Fruit fly (Drosophila melanogaster): ENCODE data around the gene CG31689.

The CG31689 gene

DNA sequence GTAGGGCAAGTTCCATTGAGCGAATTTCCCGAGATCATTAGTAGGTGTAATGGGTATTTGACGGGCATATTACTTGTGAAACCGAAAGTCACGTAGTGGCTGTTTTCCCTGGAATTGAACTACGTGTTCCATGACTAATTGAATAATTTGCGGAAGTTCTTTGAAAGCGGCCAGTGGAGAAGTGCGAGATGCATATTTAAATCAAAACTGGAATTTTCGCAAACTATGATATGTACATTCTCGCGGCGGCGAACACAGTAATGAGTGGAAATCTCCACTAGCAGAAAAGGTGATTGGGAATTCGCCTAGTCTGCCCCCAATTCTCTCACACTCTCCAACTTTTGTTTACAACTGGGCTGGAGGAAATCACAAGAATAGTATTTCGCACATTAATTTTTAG is 9.5 kb downstream of the CG31689 start (continued):
- TF ChIP-seq CG9932 (GFP tag; IDR thresholded peaks at IDR 0.05) (peak; percentile 59), CG13424 (tag; optimal IDR thresholded peaks at IDR 0.05) (no peak), emc (GFP tag; optimal IDR thresholded peaks at IDR 0.05) (no peak), HLH54F (GFP tag; optimal IDR thresholded peaks at IDR 0.05) (peak; percentile 35), slbo (GFP tag; IDR thresholded peaks at IDR 0.05) (peak; percentile 32; the same call in 1 of the 2 replicates), Dip2 (GFP tag; IDR thresholded peaks at IDR 0.05) (no peak), CG12769 (tag; optimal IDR thresholded peaks at IDR 0.05) (peak; percentile 47)

DNA sequence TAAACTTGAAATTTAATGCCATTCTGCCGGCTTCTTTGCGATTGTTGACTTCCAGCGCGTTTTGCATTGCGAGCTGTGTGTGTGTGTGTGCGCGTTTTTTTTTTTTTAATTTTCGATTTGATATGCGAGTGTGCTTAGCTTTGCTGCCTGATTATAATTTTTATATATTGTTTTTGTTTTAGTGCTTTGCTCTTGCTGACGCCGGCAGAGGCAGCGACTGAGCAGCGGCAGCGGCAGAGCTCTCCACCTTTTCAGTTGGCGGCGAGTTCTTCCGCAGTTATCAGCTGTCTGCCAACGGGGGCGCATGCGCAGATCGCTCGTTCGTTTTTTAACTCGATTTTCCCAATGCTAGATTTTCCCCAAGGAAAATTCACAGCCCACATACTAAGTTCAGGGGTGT is 10.1 kb downstream of the CG31689 start:
- no peak for TF ChIP-seq hkb (optimal IDR thresholded peaks at IDR 0.05)
- TF ChIP-seq hkb (GFP tag; IDR thresholded peaks at IDR 0.05): no peak
- no peak for TF ChIP-seq CG14050 (GFP tag; IDR thresholded peaks at IDR 0.05)
- TF ChIP-seq Dbx (GFP tag; IDR thresholded peaks at IDR 0.05): 0 out of 3 replicates have a peak, but pooled peaks have one; percentile 6
- TF ChIP-seq sisA (GFP tag; IDR thresholded peaks at IDR 0.05): no peak
- TF ChIP-seq CG11695 (GFP tag; IDR thresholded peaks at IDR 0.05): no peak
- no peak for TF ChIP-seq CG17328 (GFP tag; IDR thresholded peaks at IDR 0.05)
- peak; percentile 11; the same call in 1 of the 3 replicates for TF ChIP-seq dysf (GFP tag; IDR thresholded peaks at IDR 0.05)
- TF ChIP-seq vvl (GFP tag; IDR thresholded peaks at IDR 0.05): no peak
- peak; percentile 87 for TF ChIP-seq Adf1 (GFP tag; IDR thresholded peaks at IDR 0.05)
- no peak for TF ChIP-seq CG10267 (tag; optimal IDR thresholded peaks at IDR 0.05)
- TF ChIP-seq cwo (GFP tag; optimal IDR thresholded peaks at IDR 0.05): no peak
- no peak for TF ChIP-seq HLH54F (GFP tag; optimal IDR thresholded peaks at IDR 0.05)
- TF ChIP-seq Oli (tag; optimal IDR thresholded peaks at IDR 0.05): no peak
- TF ChIP-seq sens (GFP tag): peak; percentile 40
- TF ChIP-seq chinmo (GFP tag; IDR thresholded peaks at IDR 0.05; ENCODE audit: partially characterized antibody): peak; percentile 63; the same call in 1 of the 4 replicates

DNA sequence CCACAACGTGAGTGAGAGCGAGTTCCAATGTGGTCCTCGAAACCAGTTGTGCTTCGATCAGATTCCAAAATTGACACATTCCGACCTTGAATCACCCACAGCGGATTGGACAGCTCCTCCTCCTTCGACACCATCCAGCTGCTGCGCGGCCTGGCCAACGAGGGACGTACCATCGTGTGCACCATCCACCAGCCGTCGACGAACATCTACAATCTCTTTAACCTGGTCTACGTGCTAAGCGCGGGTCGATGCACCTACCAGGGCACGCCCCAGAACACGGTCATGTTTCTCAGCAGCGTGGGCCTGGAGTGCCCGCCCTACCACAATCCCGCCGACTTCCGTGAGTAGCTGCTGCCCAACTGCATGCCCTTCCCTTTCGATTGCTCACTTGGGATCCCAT is 12.1 kb downstream of the CG31689 start:
- TF ChIP-seq E2f2 (GFP tag; IDR thresholded peaks at IDR 0.05) (no peak), Dad (GFP tag; optimal IDR thresholded peaks at IDR 0.05) (no peak), Sry-β (GFP tag; optimal IDR thresholded peaks at IDR 0.05) (no peak), CG31441 (GFP tag; IDR thresholded peaks at IDR 0.05) (no peak), sisA (GFP tag; IDR thresholded peaks at IDR 0.05) (no peak), ab (GFP tag; optimal IDR thresholded peaks at IDR 0.05) (no peak), Hmr (GFP tag; optimal IDR thresholded peaks at IDR 0.05) (no peak), CG9727 (GFP tag; optimal IDR thresholded peaks at IDR 0.05) (no peak), salm (tag; optimal IDR thresholded peaks at IDR 0.05) (no peak), ac (GFP tag; optimal IDR thresholded peaks at IDR 0.05) (no peak), lmd (GFP tag; IDR thresholded peaks at IDR 0.05) (no peak), CG18619 (GFP tag; optimal IDR thresholded peaks at IDR 0.05) (no peak), CG13287 (GFP tag; IDR thresholded peaks at IDR 0.05; ENCODE audit: partially characterized antibody) (no peak), chm (GFP tag; IDR thresholded peaks at IDR 0.05) (no peak), tin (GFP tag; optimal IDR thresholded peaks at IDR 0.05) (no peak), fd64A (GFP tag; optimal IDR thresholded peaks at IDR 0.05) (no peak), unc-4 (GFP tag; IDR thresholded peaks at IDR 0.05; ENCODE audit: partially characterized antibody) (no peak), CG34224 (GFP tag; IDR thresholded peaks at IDR 0.05; ENCODE audit: partially characterized antibody) (no peak)

Data from whole organism, embryonic.